Fruit fly (Drosophila melanogaster) whole organism, prepupa: ENCODE measurements around the gene Cyp18a1.

Experiments
- CG10669 ChIP-seq: fragments of 200-800 bp; sonication (Bioruptor generic); optimal IDR thresholded peaks from 3 replicates; lab custom pipeline; 2018; ENCODE audit warnings: missing biosample characterization, mild to moderate bottlenecking, missing genetic modification characterization, moderate library complexity
- CG11294 ChIP-seq: fragments of 200-800 bp; sonication (Bioruptor generic); IDR thresholded peaks from 2 replicates; pipeline ENCODE4 v1.3.6; 2022; ENCODE audit warnings: missing biosample characterization, missing genetic modification characterization
- CG16779 ChIP-seq: fragments of 200-800 bp; sonication (Bioruptor generic); optimal IDR thresholded peaks from 3 replicates; lab custom pipeline; 2017; ENCODE audit warnings: missing biosample characterization, mild to moderate bottlenecking, missing genetic modification characterization
- CG6808 ChIP-seq: fragments of 200-800 bp; sonication (Bioruptor generic); optimal IDR thresholded peaks from 3 replicates; lab custom pipeline; 2017; ENCODE audit warnings: missing biosample characterization, missing genetic modification characterization, mild to moderate bottlenecking, moderate library complexity, missing genetic modification reagents
- Lpt ChIP-seq: fragments of 200-800 bp; sonication (Bioruptor generic); optimal IDR thresholded peaks from 3 replicates; lab custom pipeline; 2016; ENCODE audit warnings: missing biosample characterization, missing genetic modification characterization
- salr ChIP-seq, 2 experiments: fragments of 200-800 bp; sonication (Bioruptor generic); optimal IDR thresholded peaks; 3 replicates each; lab custom pipeline; 2016 to 2018; ENCODE audit warnings: missing biosample characterization in 2 of 2, missing genetic modification characterization in 2 of 2, mild to moderate bottlenecking in 1 of 2

DNA sequence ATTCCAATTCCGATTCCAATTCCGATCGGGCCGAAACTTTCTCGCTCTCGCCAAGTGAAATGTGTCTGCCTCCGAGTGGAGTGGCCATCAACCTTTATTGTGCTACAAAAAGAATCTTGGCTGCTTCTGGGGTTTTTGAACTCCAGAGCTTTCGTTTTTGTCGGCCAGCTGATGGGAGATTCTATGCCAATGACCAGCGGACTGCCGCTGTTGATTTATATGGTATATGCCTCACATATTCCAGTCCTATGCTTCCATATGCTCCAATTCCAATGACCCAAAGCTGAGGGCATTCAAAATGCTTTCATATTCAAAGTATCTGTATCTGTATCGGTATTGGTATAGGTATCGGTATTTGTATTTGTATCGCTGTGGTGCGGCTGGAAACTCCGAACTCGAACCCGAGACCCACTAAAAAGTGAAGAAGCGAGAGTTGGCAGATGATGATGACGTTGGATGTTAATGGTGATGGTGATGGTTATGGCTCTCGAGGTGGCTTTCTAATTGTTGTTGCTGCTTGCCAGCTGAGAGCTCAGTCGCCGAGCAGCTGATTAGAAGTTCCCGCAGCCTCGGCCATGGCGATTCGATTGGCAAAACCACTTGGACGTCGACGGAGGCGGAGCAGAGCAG lies 19.8 kb downstream of the Cyp18a1 start:
- TF ChIP-seq Lpt (no peak), CG11294 (GFP tag; lab: Robert Waterston, UW) (no peak), CG6808 (GFP tag; lab: Kevin White, UChicago) (no peak), CG10669 (no peak), salr (GFP tag; optimal IDR thresholded peaks at IDR 0.05; lab: Kevin White, UChicago) (no peak), CG16779 (tag; lab: Kevin White, UChicago) (no peak)
